Worm (Caenorhabditis elegans) whole organism, late embryonic: ENCODE results near the gene E04F6.10.

ENCODE experiments used
- C08G9.2 ChIP-seq: sonication (generic microtip); optimal IDR thresholded peaks from 2 replicates; lab custom pipeline; 2016; ENCODE audit warnings: mild to moderate bottlenecking, missing genetic modification characterization, moderate library complexity, missing compliant biosample characterization
- C38D4.7 ChIP-seq: fragments of 200-800 bp; sonication (Bioruptor generic); optimal IDR thresholded peaks from 2 replicates; lab custom pipeline; 2018; ENCODE audit warnings: mild to moderate bottlenecking, missing genetic modification characterization, moderate library complexity, missing compliant biosample characterization
- F13H6.1 ChIP-seq: sonication (generic microtip); optimal IDR thresholded peaks from 2 replicates; lab custom pipeline; 2016; ENCODE audit warnings: missing genetic modification characterization, missing compliant biosample characterization
- K02D7.2 ChIP-seq: sonication (generic microtip); optimal IDR thresholded peaks from 2 replicates; lab custom pipeline; 2017; ENCODE audit warnings: mild to moderate bottlenecking, missing genetic modification characterization, missing compliant biosample characterization
- K09A11.1 ChIP-seq: sonication (generic microtip); optimal IDR thresholded peaks from 2 replicates; lab custom pipeline; 2017; ENCODE audit warnings: antibody characterized with exemption, mild to moderate bottlenecking, missing genetic modification characterization, missing compliant biosample characterization; ENCODE audit not compliant: insufficient read depth
- T23F11.4 ChIP-seq: fragments of 200-800 bp; sonication (Bioruptor generic); optimal IDR thresholded peaks from 2 replicates; lab custom pipeline; 2018; ENCODE audit warnings: mild to moderate bottlenecking, missing genetic modification characterization, missing compliant biosample characterization
- Y22D7AL.16 ChIP-seq: sonication (generic microtip); optimal IDR thresholded peaks from 2 replicates; lab custom pipeline; 2016; ENCODE audit warnings: missing genetic modification characterization, missing compliant biosample characterization
- ahr-1 ChIP-seq: sonication (generic microtip); optimal IDR thresholded peaks from 2 replicates; lab custom pipeline; 2016; ENCODE audit warnings: missing genetic modification characterization, missing compliant biosample characterization
- ama-1 ChIP-seq: fragments of 150-350 bp; optimal IDR thresholded peaks from 2 replicates; lab custom pipeline; 2014
- ceh-18 ChIP-seq: sonication (generic microtip); optimal IDR thresholded peaks from 2 replicates; lab custom pipeline; 2016; ENCODE audit warnings: missing genetic modification characterization, missing compliant biosample characterization
- ceh-2 ChIP-seq: sonication (generic microtip); optimal IDR thresholded peaks from 2 replicates; lab custom pipeline; 2016; ENCODE audit warnings: missing genotype, missing genetic modification characterization, missing compliant biosample characterization
- ceh-22 ChIP-seq: sonication (generic microtip); optimal IDR thresholded peaks from 2 replicates; lab custom pipeline; 2017; ENCODE audit warnings: missing biosample characterization, missing genetic modification characterization
- ceh-24 ChIP-seq: sonication (generic microtip); optimal IDR thresholded peaks from 2 replicates; lab custom pipeline; 2016; ENCODE audit warnings: mild to moderate bottlenecking, missing genetic modification characterization, missing compliant biosample characterization
- ceh-30 ChIP-seq: fragments of 150-350 bp; optimal IDR thresholded peaks from 2 replicates; lab custom pipeline; 2014; ENCODE audit warnings: missing biosample characterization, missing genetic modification characterization
- ceh-31 ChIP-seq: sonication (generic microtip); optimal IDR thresholded peaks from 2 replicates; lab custom pipeline; 2016; ENCODE audit warnings: missing genetic modification characterization, missing compliant biosample characterization
- ceh-34 ChIP-seq: sonication (generic microtip); optimal IDR thresholded peaks from 2 replicates; lab custom pipeline; 2016; ENCODE audit warnings: mild to moderate bottlenecking, missing genetic modification characterization, missing compliant biosample characterization
- ceh-48 ChIP-seq: sonication (generic microtip); optimal IDR thresholded peaks from 2 replicates; lab custom pipeline; 2016; ENCODE audit warnings: missing genetic modification characterization, inconsistent platforms, missing compliant biosample characterization
- ceh-6 ChIP-seq: fragments of 200-800 bp; sonication (Bioruptor generic); optimal IDR thresholded peaks from 2 replicates; lab custom pipeline; 2018; ENCODE audit warnings: mild to moderate bottlenecking, missing genetic modification characterization, missing compliant biosample characterization
- che-1 ChIP-seq: sonication (generic microtip); optimal IDR thresholded peaks from 2 replicates; lab custom pipeline; 2016; ENCODE audit warnings: mild to moderate bottlenecking, missing genetic modification characterization, missing compliant biosample characterization
- dve-1 ChIP-seq: sonication (generic microtip); optimal IDR thresholded peaks from 2 replicates; lab custom pipeline; 2017; ENCODE audit warnings: antibody characterized with exemption, mild to moderate bottlenecking, missing genetic modification characterization, missing compliant biosample characterization
- elt-2 ChIP-seq: sonication (generic microtip); optimal IDR thresholded peaks from 2 replicates; lab custom pipeline; 2016; ENCODE audit warnings: missing genetic modification reagents, missing genetic modification characterization, missing compliant biosample characterization
- elt-4 ChIP-seq: sonication (generic microtip); optimal IDR thresholded peaks from 2 replicates; lab custom pipeline; 2016; ENCODE audit warnings: missing genetic modification characterization, missing compliant biosample characterization
- eyg-1 ChIP-seq: sonication (generic microtip); optimal IDR thresholded peaks from 2 replicates; lab custom pipeline; 2016; ENCODE audit warnings: missing genotype, missing genetic modification characterization, missing compliant biosample characterization
- fax-1 ChIP-seq: sonication (generic microtip); optimal IDR thresholded peaks from 2 replicates; lab custom pipeline; 2016; ENCODE audit warnings: missing genotype, missing genetic modification characterization, missing compliant biosample characterization
- fkh-10 ChIP-seq: fragments of 150-350 bp; optimal IDR thresholded peaks from 2 replicates; lab custom pipeline; 2014; ENCODE audit warnings: missing biosample characterization, missing genetic modification reagents, missing genetic modification characterization
- fkh-6 ChIP-seq: sonication (generic microtip); optimal IDR thresholded peaks from 2 replicates; lab custom pipeline; 2016; ENCODE audit warnings: missing genetic modification characterization, missing compliant biosample characterization
- hlh-13 ChIP-seq: fragments of 200-800 bp; sonication (Bioruptor generic); optimal IDR thresholded peaks from 2 replicates; lab custom pipeline; 2018; ENCODE audit warnings: mild to moderate bottlenecking, missing genetic modification characterization, missing compliant biosample characterization
- hlh-15 ChIP-seq: sonication (generic microtip); optimal IDR thresholded peaks from 2 replicates; lab custom pipeline; 2016; ENCODE audit warnings: missing genetic modification characterization, missing compliant biosample characterization
- hlh-8 ChIP-seq: sonication (generic microtip); optimal IDR thresholded peaks from 2 replicates; lab custom pipeline; 2016; ENCODE audit warnings: missing genotype, missing genetic modification characterization, missing compliant biosample characterization
- lim-6 ChIP-seq: sonication (generic microtip); optimal IDR thresholded peaks from 2 replicates; lab custom pipeline; 2016; ENCODE audit warnings: missing genetic modification characterization, missing compliant biosample characterization
- madf-2 ChIP-seq: sonication (generic microtip); optimal IDR thresholded peaks from 2 replicates; lab custom pipeline; 2017; ENCODE audit warnings: missing genetic modification characterization, missing compliant biosample characterization
- nfya-1 ChIP-seq: sonication (generic microtip); optimal IDR thresholded peaks from 2 replicates; lab custom pipeline; 2017; ENCODE audit warnings: missing genetic modification characterization, mild to moderate bottlenecking, missing compliant biosample characterization, antibody characterized with exemption, moderate library complexity
- nhr-232 ChIP-seq: sonication (generic microtip); optimal IDR thresholded peaks from 2 replicates; lab custom pipeline; 2016; ENCODE audit warnings: missing genetic modification characterization, missing compliant biosample characterization
- odd-2 ChIP-seq: sonication (generic microtip); optimal IDR thresholded peaks from 2 replicates; lab custom pipeline; 2017; ENCODE audit warnings: antibody characterized with exemption, mild to moderate bottlenecking, missing genetic modification characterization, missing compliant biosample characterization
- pag-3 ChIP-seq: sonication (generic microtip); optimal IDR thresholded peaks from 2 replicates; lab custom pipeline; 2016; ENCODE audit warnings: missing compliant biosample characterization, missing genetic modification characterization, borderline replicate concordance
- pha-2 ChIP-seq: sonication (generic microtip); optimal IDR thresholded peaks from 2 replicates; lab custom pipeline; 2017; ENCODE audit warnings: mild to moderate bottlenecking, missing genetic modification characterization, missing compliant biosample characterization
- pha-4 ChIP-seq: fragments of 150-350 bp; optimal IDR thresholded peaks from 2 replicates; lab custom pipeline; 2018; ENCODE audit warnings: missing biosample characterization, missing genetic modification reagents, missing genetic modification characterization
- pqm-1 ChIP-seq: sonication (generic microtip); optimal IDR thresholded peaks from 2 replicates; lab custom pipeline; 2016; ENCODE audit warnings: missing genetic modification characterization, missing compliant biosample characterization
- ref-2 ChIP-seq: sonication (generic microtip); optimal IDR thresholded peaks from 2 replicates; lab custom pipeline; 2016; ENCODE audit warnings: missing genetic modification characterization, missing compliant biosample characterization
- rnt-1 ChIP-seq: sonication (generic microtip); optimal IDR thresholded peaks from 2 replicates; lab custom pipeline; 2016; ENCODE audit warnings: missing genetic modification characterization, missing compliant biosample characterization
- tbx-2 ChIP-seq: sonication (generic microtip); optimal IDR thresholded peaks from 2 replicates; lab custom pipeline; 2016; ENCODE audit warnings: missing genetic modification characterization, missing compliant biosample characterization
- tbx-7 ChIP-seq: sonication (generic microtip); optimal IDR thresholded peaks from 2 replicates; lab custom pipeline; 2016; ENCODE audit warnings: missing genotype, missing genetic modification characterization, missing compliant biosample characterization
- ttx-3 ChIP-seq: sonication (generic microtip); optimal IDR thresholded peaks from 2 replicates; lab custom pipeline; 2016; ENCODE audit warnings: missing genetic modification reagents, missing genetic modification characterization, missing compliant biosample characterization
- unc-3 ChIP-seq, 2 experiments: fragments of 200-800 bp in 1 of 2; sonication (Bioruptor generic) in 1 of 2; sonication (generic microtip) in 1 of 2; conservative IDR thresholded peaks in 1 of 2; optimal IDR thresholded peaks in 1 of 2; 2 replicates each; pipeline versions ENCODE4 v1.3.6 to Lab custom; 2016 to 2022; ENCODE audit warnings: missing compliant biosample characterization in 2 of 2, missing genetic modification characterization in 2 of 2, missing genetic modification reagents in 1 of 2
- unc-42 ChIP-seq: sonication (generic microtip); optimal IDR thresholded peaks from 2 replicates; lab custom pipeline; 2016; ENCODE audit warnings: missing genotype, missing genetic modification characterization, missing compliant biosample characterization
- zip-5 ChIP-seq: sonication (generic microtip); optimal IDR thresholded peaks from 2 replicates; lab custom pipeline; 2016; ENCODE audit warnings: missing genetic modification characterization, missing compliant biosample characterization
- ztf-16 ChIP-seq: sonication (generic microtip); optimal IDR thresholded peaks from 2 replicates; lab custom pipeline; 2017; ENCODE audit warnings: missing genetic modification characterization, missing compliant biosample characterization

Gene E04F6.10

ce11 chrII:7186117-7186516, 30.8 kb downstream of the E04F6.10 start:
- TF ChIP-seq K09A11.1 (tag; lab: Kevin White, UChicago) (no peak), dve-1 (tag; lab: Kevin White, UChicago) (no peak), ceh-48 (tag; lab: Kevin White, UChicago) (no peak), ceh-34 (tag; lab: Kevin White, UChicago) (no peak), ceh-31 (no peak), hlh-13 (GFP tag; lab: Kevin White, UChicago) (no peak), zip-5 (tag; lab: Kevin White, UChicago) (no peak), pha-4 (no peak), nhr-232 (tag; lab: Kevin White, UChicago) (no peak), T23F11.4 (GFP tag; lab: Kevin White, UChicago) (no peak), ceh-2 (tag; lab: Kevin White, UChicago) (no peak), ama-1 (no peak), F13H6.1 (tag; lab: Kevin White, UChicago) (no peak), pqm-1 (tag; lab: Kevin White, UChicago) (no peak), ttx-3 (no peak), unc-3 (GFP tag; conservative IDR thresholded peaks at IDR 0.05; lab: Robert Waterston, UW) (no peak), unc-3 (tag; optimal IDR thresholded peaks at IDR 0.05; lab: Kevin White, UChicago) (no peak), eyg-1 (tag; lab: Kevin White, UChicago) (no peak), ahr-1 (no peak)

- TF ChIP-seq F13H6.1 (tag; lab: Kevin White, UChicago) (peak; percentile 79), elt-4 (tag; lab: Kevin White, UChicago) (peak; percentile 84), lim-6 (tag; lab: Kevin White, UChicago) (peak; percentile 61), ceh-34 (tag; lab: Kevin White, UChicago) (peak; percentile 93), tbx-2 (tag; lab: Kevin White, UChicago) (peak; percentile 96), ceh-24 (peak; percentile 73), rnt-1 (tag; lab: Kevin White, UChicago) (peak; percentile 89), pag-3 (peak; percentile 82), odd-2 (tag; lab: Kevin White, UChicago) (peak; percentile 81), ceh-18 (tag; lab: Kevin White, UChicago) (peak; percentile 86), che-1 (tag; lab: Kevin White, UChicago) (peak; percentile 92), madf-2 (tag; lab: Kevin White, UChicago) (peak; percentile 92), C38D4.7 (GFP tag; lab: Kevin White, UChicago) (peak; percentile 94), ceh-30 (tag; lab: Kevin White, UChicago) (peak; percentile 31), hlh-13 (GFP tag; lab: Kevin White, UChicago) (peak; percentile 94), tbx-7 (peak; percentile 72), ref-2 (tag; lab: Kevin White, UChicago) (peak; percentile 91), unc-42 (tag; lab: Kevin White, UChicago) (peak; percentile 74), nhr-232 (tag; lab: Kevin White, UChicago) (peak; percentile 92), unc-3 (GFP tag; conservative IDR thresholded peaks at IDR 0.05; lab: Robert Waterston, UW) (peak; percentile 91), unc-3 (tag; optimal IDR thresholded peaks at IDR 0.05; lab: Kevin White, UChicago) (peak; percentile 93), pqm-1 (tag; lab: Kevin White, UChicago) (peak; percentile 84), K02D7.2 (tag; lab: Kevin White, UChicago) (peak; percentile 90), hlh-8 (tag; lab: Kevin White, UChicago) (peak; percentile 86), ztf-16 (peak; percentile 95), ceh-48 (tag; lab: Kevin White, UChicago) (peak; percentile 85), elt-2 (tag; lab: Kevin White, UChicago) (peak; percentile 94), fkh-6 (tag; lab: Kevin White, UChicago) (peak; percentile 91), fax-1 (tag; lab: Kevin White, UChicago) (peak; percentile 88), fkh-10 (GFP tag; lab: Kevin White, UChicago) (no peak), pha-2 (tag; lab: Kevin White, UChicago) (peak; percentile 91), Y22D7AL.16 (tag; lab: Kevin White, UChicago) (peak; percentile 87), ceh-6 (GFP tag; lab: Kevin White, UChicago) (peak; percentile 92), hlh-15 (tag; lab: Kevin White, UChicago) (peak; percentile 89), ceh-2 (tag; lab: Kevin White, UChicago) (peak; percentile 90), nfya-1 (peak; percentile 54), ttx-3 (peak; percentile 89), ceh-22 (tag; lab: Kevin White, UChicago) (no peak), zip-5 (tag; lab: Kevin White, UChicago) (peak; percentile 81), pha-4 (no peak), eyg-1 (tag; lab: Kevin White, UChicago) (peak; percentile 90), C08G9.2 (tag; lab: Kevin White, UChicago) (peak; percentile 88), T23F11.4 (GFP tag; lab: Kevin White, UChicago) (peak; percentile 95)
Measured at ce11 chrII:7183493-7184272, 33.3 kb downstream of the E04F6.10 start, which contains the start of gene pdl-1. TSS of gene pdl-1 (plus strand) at chrII:7183801.
